Fruit fly (Drosophila melanogaster): Measurements from ENCODE around the gene CG31780.
"Not testable (repeated sequence)": the region's sequence is repeated elsewhere in the genome, so short reads cannot be mapped to it uniquely, and the experiment has no call there.

The CG31780 gene

DNA sequence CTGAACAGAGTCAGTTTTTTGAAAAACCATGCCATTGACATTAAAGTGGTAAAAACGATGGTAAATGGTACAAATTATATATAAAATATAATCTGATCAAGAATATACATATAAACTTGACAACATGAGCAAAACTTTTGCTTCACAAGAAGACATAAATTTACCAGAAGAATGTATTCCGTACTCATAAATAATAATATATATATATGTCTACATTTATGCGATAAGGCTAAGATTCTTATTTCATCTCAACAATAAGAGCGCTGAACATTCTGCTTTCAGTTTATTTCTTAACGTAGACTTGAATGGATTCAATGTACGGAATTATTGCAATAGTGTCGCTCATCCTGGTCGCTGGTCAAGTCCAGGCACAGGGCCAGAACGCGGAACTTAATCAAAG, at the start of gene CG31780:
CG31780 (plus strand) TSS at position 301 of the 400 bp plus-strand sequence.
- TF ChIP-seq Ravus (GFP tag; IDR thresholded peaks at IDR 0.05); Adf1 (GFP tag; IDR thresholded peaks at IDR 0.05); CG10267 (tag; optimal IDR thresholded peaks at IDR 0.05): not testable (repeated sequence)

dm6 chr2L:15659374-15659773, 36.5 kb upstream of the CG31780 start, which contains the start of gene CG44141:
Gene CG44141, minus strand, starts transcription at chr2L:15659474.
- not testable (repeated sequence) for TF ChIP-seq Hr51 (GFP tag; optimal IDR thresholded peaks at IDR 0.05); twi (tag; optimal IDR thresholded peaks at IDR 0.05); CG1647 (GFP tag; optimal IDR thresholded peaks at IDR 0.05)

DNA sequence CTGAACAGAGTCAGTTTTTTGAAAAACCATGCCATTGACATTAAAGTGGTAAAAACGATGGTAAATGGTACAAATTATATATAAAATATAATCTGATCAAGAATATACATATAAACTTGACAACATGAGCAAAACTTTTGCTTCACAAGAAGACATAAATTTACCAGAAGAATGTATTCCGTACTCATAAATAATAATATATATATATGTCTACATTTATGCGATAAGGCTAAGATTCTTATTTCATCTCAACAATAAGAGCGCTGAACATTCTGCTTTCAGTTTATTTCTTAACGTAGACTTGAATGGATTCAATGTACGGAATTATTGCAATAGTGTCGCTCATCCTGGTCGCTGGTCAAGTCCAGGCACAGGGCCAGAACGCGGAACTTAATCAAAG, 35.1 kb upstream of the CG31780 start, which contains the start of gene CG18477:
CG18477 (plus strand) TSS at position 301 of the 400 bp plus-strand sequence.
- TF ChIP-seq zfh2 (GFP tag; optimal IDR thresholded peaks at IDR 0.05); CG15514 (GFP tag; optimal IDR thresholded peaks at IDR 0.05); Fer2 (tag; optimal IDR thresholded peaks at IDR 0.05): not testable (repeated sequence)

dm6 chr2L:15669874-15670273, 26.0 kb upstream of the CG31780 start, which contains the start of gene CG18478:
Gene CG18478, plus strand, starts transcription at chr2L:15670174.
- not testable (repeated sequence) for TF ChIP-seq slbo (GFP tag; IDR thresholded peaks at IDR 0.05); dm (GFP tag; optimal IDR thresholded peaks at IDR 0.05); Kr (GFP tag; optimal IDR thresholded peaks at IDR 0.05)

DNA sequence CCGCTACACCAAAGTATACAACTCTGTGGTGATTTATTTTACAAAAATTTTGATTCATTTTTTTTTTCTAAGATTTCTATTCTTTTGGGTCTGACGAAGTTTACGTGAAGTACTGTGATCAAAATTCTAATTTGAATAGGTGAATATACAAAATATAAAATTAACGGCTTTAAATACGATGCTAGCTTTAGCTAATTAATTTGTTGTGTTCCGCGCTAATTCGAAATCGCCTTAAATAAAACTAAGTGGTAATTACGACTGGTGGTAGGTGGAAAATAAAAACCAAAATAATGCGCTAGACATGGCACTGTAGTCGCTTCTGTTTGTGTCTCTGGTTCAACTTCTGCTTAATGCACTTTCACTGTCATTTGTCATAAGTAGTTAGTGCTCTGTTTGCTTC, 19.8 kb upstream of the CG31780 start, which contains the start of gene CG43923:
CG43923 (minus strand) TSS at position 101 of the 400 bp plus-strand sequence.
- not testable (repeated sequence) for TF ChIP-seq Xbp1 (GFP tag; optimal IDR thresholded peaks at IDR 0.05); prd (optimal IDR thresholded peaks at IDR 0.05); prd (GFP tag; IDR thresholded peaks at IDR 0.05); CG6791 (GFP tag; IDR thresholded peaks at IDR 0.05; ENCODE audit: partially characterized antibody)

DNA sequence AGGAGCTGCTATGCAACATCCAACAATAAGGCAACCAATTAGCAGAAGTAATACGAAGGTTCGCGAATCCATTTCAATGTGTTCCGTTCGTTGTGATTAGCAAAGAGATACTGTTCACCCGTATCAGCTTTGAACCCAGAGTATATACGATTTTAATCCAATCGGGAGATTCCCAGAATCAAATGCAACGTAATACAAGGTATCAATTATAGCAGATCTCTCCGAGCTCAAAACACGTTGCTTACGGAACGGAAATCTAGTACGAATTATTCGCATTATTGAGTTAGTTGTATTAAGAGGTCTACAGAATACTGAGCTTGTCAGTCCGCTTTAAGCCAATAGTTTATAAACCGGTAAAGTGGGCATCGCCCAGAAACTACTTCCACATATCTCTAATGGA, 1.5 kb upstream of the CG31780 start, which contains the start of gene CG44140:
CG44140 (minus strand) TSS at position 101 of the 400 bp plus-strand sequence.
- TF ChIP-seq CG2202 (tag; optimal IDR thresholded peaks at IDR 0.05); mld (GFP tag; IDR thresholded peaks at IDR 0.05; ENCODE audit: partially characterized antibody); Antp (GFP tag; optimal IDR thresholded peaks at IDR 0.05): not testable (repeated sequence)

DNA sequence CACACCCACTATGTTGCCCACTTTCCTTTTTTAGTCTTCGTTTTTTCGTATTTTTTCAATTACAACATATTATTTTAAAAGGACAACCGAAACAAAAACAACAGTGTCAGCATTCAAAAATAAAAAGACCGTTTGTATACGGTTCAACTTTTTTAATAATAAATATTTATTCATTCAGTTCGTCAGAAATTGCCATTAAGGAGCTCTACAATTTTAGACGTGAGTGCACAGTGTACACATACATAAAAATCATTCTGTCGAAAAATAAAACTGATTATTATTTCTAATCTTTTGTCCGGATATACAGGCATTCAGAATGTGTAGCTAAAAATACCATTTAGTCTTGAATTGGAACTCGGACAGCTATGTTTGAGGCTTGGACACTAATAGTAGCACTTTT, 9.0 kb downstream of the CG31780 start, which contains the start of gene CG31827:
CG31827 (plus strand) TSS at position 301 of the 400 bp plus-strand sequence.
- TF ChIP-seq ash1, CG8944, Jarid2 (GFP tag; optimal IDR thresholded peaks at IDR 0.05): not testable (repeated sequence)

DNA sequence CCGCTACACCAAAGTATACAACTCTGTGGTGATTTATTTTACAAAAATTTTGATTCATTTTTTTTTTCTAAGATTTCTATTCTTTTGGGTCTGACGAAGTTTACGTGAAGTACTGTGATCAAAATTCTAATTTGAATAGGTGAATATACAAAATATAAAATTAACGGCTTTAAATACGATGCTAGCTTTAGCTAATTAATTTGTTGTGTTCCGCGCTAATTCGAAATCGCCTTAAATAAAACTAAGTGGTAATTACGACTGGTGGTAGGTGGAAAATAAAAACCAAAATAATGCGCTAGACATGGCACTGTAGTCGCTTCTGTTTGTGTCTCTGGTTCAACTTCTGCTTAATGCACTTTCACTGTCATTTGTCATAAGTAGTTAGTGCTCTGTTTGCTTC, 15.2 kb downstream of the CG31780 start, which contains the start of gene CG43924:
CG43924 (minus strand) TSS at position 101 of the 400 bp plus-strand sequence.
- TF ChIP-seq ase (GFP tag; IDR thresholded peaks at IDR 0.05); hbn (GFP tag; IDR thresholded peaks at IDR 0.05; ENCODE audit: partially characterized antibody); sd (tag; optimal IDR thresholded peaks at IDR 0.05): not testable (repeated sequence)
